Worm (Caenorhabditis elegans): Measurements from ENCODE around the gene nhr-88.

Gene nhr-88

DNA sequence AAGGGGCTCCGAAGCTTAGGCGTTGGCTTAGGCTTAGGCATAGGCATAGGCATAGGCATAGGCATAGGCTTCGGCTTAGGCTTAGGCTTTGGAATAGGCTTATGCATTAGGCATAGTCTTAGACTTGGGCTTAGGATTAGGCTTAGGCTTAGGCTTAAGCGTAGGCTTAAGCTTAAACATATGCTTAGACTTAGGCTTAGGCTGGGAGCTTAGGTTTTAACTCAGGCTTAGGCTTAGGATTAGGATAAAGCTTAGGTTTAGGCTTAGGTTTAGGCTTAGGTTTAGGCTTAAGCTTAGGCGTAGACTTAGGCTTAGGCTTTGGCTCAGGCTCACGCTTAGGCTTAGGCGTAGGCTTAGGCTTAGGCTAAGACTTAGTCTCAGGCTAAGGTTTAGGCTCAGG is 13.7 kb downstream of the nhr-88 start:
- no peak for TF ChIP-seq lin-13 (GFP tag; optimal IDR thresholded peaks at IDR 0.05)
- no peak for TF ChIP-seq dmd-4 (tag; optimal IDR thresholded peaks at IDR 0.05)
- no peak for TF ChIP-seq sem-4 (tag; optimal IDR thresholded peaks at IDR 0.05)
- no peak for TF ChIP-seq lin-11 (tag; optimal IDR thresholded peaks at IDR 0.05)
- TF ChIP-seq elt-1 (tag; optimal IDR thresholded peaks at IDR 0.05) = no peak
- TF ChIP-seq snpc-4 (tag; optimal IDR thresholded peaks at IDR 0.05) = no peak
- no peak for TF ChIP-seq ama-1 (optimal IDR thresholded peaks at IDR 0.05)
- no peak for TF ChIP-seq crh-2 (tag; optimal IDR thresholded peaks at IDR 0.05)
- no peak for TF ChIP-seq mdl-1 (tag; optimal IDR thresholded peaks at IDR 0.05)
- TF ChIP-seq lsy-2 (tag; optimal IDR thresholded peaks at IDR 0.05) = no peak
- TF ChIP-seq sma-3 (GFP tag; optimal IDR thresholded peaks at IDR 0.05) = no peak
- TF ChIP-seq nhr-129 (tag; optimal IDR thresholded peaks at IDR 0.05) = no peak
- no peak for TF ChIP-seq elt-3 (tag; optimal IDR thresholded peaks at IDR 0.05)
- TF ChIP-seq nhr-11 (tag; optimal IDR thresholded peaks at IDR 0.05) = no peak
- TF ChIP-seq peb-1 (tag; optimal IDR thresholded peaks at IDR 0.05) = no peak
- no peak for TF ChIP-seq unc-55 (GFP tag; optimal IDR thresholded peaks at IDR 0.05)

DNA sequence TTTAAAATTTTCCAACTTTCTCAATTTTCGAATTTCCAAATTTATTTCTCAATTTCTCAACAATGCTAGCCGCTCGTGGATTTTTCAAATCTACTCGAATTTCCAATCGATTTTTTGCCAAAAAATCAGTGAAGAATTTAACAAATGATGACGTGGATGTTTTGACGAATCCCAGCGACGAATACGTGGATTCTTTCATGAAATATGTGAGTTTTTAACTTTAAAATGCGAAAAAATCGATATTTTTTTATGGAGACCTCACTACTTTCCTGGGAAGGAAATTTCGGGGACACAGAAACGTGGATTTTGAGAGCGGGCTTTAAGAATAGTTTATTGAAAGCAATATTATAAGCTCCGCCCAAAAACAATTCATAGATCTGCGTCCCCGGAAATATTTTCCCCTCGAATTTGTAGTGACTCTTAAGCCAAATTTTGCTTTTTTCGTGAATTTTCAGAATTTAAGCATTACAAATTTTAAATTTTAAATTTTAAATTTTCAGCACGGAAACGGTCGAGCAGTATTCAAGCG is 15.2 kb downstream of the nhr-88 start, which contains the start of gene K08A2.2:
Gene K08A2.2 (plus strand): TSS at position 51 of the 529 bp plus-strand sequence.
- no peak for TF ChIP-seq sma-9 (GFP tag; optimal IDR thresholded peaks at IDR 0.05)
- TF ChIP-seq sma-9 (tag; optimal IDR thresholded peaks at IDR 0.05) = no peak
- TF ChIP-seq unc-55 (GFP tag; optimal IDR thresholded peaks at IDR 0.05) = peak; percentile 17

DNA sequence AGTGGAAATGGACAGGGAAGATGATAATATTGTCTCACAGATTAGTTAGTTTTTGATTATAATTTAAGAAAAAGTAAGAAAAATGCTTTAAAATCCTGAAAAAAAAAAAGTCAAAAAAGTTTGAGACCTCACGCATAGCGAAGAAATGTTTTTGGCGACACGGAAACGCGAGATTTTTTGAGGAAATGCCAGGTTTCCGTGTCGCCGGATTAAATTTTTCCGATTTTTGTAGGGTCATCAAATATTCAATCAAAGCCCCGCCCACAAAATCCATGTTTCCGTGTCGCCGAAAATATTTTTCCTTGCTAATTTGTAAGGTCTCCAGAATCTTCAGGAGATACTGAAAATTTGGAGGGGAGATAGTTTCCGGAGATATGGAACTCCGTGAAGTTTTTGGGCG is 15.9 kb downstream of the nhr-88 start:
- TF ChIP-seq elt-3 (tag; optimal IDR thresholded peaks at IDR 0.05) (no peak), unc-55 (GFP tag; optimal IDR thresholded peaks at IDR 0.05) (no peak), nhr-129 (tag; optimal IDR thresholded peaks at IDR 0.05) (no peak), gmeb-1 (tag; optimal IDR thresholded peaks at IDR 0.05) (no peak), fos-1 (tag; optimal IDR thresholded peaks at IDR 0.05) (no peak)

DNA sequence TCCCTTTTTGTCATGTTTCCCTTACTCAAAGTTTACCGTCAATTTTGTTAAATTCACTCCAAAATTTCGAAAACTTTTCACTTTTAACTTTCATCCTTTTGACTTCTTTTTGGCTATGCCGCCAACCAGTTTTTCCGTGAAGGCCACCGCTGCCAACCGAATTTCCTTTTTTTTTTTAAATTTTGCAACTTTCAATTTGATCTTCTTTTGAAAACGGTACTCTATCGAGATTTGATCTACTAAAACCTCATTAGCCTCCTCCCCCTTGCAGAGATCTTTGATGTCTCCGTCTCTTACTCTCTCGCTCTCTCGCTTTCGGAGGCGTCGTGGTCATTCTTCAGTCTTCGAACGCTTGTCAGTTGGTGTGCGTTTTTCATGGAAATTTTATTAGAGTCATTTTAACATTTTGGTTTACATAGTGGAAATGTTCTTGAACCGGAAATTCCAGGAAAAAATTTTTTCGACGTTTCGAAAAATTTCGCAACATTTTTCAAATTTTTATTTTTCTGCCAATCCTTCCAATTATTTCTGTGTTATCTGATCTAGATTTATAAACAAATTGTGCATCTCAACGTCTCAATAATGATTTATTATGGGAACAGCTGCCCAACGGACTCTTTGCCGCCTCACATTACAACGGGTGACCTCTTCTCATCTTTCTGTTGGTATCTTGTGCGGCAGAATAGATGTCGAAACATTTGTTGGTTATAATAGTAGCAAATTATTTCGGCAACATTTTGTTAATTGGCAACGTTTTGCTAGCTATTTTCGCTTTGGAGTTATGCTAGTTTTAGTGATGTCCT is 18.4 kb downstream of the nhr-88 start:
- TF ChIP-seq nhr-25 (tag; optimal IDR thresholded peaks at IDR 0.05) (peak; percentile 43), zag-1 (tag; optimal IDR thresholded peaks at IDR 0.05) (no peak), nhr-12 (tag; optimal IDR thresholded peaks at IDR 0.05) (no peak), mab-5 (tag; optimal IDR thresholded peaks at IDR 0.05) (peak; percentile 44), sma-9 (GFP tag; optimal IDR thresholded peaks at IDR 0.05) (peak; percentile 17), sma-9 (tag; optimal IDR thresholded peaks at IDR 0.05) (no peak), ceh-16 (tag; optimal IDR thresholded peaks at IDR 0.05) (peak; percentile 64), nhr-23 (tag; optimal IDR thresholded peaks at IDR 0.05) (no peak), lsy-2 (tag; optimal IDR thresholded peaks at IDR 0.05) (peak in 1 of 2 experiments; percentile 3), nhr-129 (tag; optimal IDR thresholded peaks at IDR 0.05) (peak; percentile 46), blmp-1 (tag; optimal IDR thresholded peaks at IDR 0.05; ENCODE audit: insufficient read depth) (peak; percentile 86), unc-55 (GFP tag; optimal IDR thresholded peaks at IDR 0.05) (peak; percentile 7), Y55F3AM.14 (GFP tag; optimal IDR thresholded peaks at IDR 0.05) (no peak)

DNA sequence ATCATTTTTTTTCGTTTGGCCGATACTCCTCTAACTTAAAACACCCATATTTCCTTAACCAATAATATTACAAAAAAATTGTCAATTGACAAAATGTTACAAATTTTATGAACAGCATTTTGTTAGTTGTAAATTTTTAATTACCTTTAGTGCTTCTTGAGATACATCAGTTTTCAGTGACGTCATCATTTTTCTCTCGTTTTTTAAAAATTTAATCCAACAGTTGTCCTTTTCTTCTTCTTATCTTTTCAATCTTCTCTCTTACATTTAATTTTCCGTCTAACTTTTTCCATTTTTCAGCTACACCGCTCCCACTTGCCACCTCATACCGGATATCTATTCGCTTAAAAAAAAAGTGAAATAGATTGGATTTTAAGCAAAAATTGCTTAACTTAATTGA is 20.3 kb downstream of the nhr-88 start, which contains the start of gene lido-8:
Gene lido-8 (plus strand): TSS at position 301 of the 400 bp plus-strand sequence.
- TF ChIP-seq nhr-12 (tag; optimal IDR thresholded peaks at IDR 0.05) = no peak
- no peak for TF ChIP-seq nhr-23 (tag; optimal IDR thresholded peaks at IDR 0.05)
- no peak for TF ChIP-seq blmp-1 (tag; optimal IDR thresholded peaks at IDR 0.05; ENCODE audit: insufficient read depth)
- TF ChIP-seq egl-27 (tag; optimal IDR thresholded peaks at IDR 0.05) = no peak
- no peak for TF ChIP-seq ztf-11 (tag; optimal IDR thresholded peaks at IDR 0.05)
- TF ChIP-seq mab-5 (tag; optimal IDR thresholded peaks at IDR 0.05) = no peak
- no peak for TF ChIP-seq nhr-21 (tag; optimal IDR thresholded peaks at IDR 0.05)
- no peak for TF ChIP-seq skn-1 (tag; optimal IDR thresholded peaks at IDR 0.05)
- no peak for TF ChIP-seq R02D3.7 (tag; optimal IDR thresholded peaks at IDR 0.05)
- TF ChIP-seq C34F6.9 (tag; optimal IDR thresholded peaks at IDR 0.05) = no peak
- no peak for TF ChIP-seq crh-2 (tag; optimal IDR thresholded peaks at IDR 0.05)
- no peak for TF ChIP-seq ceh-82 (tag; optimal IDR thresholded peaks at IDR 0.05)
- no peak for TF ChIP-seq elt-1 (tag; optimal IDR thresholded peaks at IDR 0.05)
- no peak for TF ChIP-seq dmd-4 (tag; optimal IDR thresholded peaks at IDR 0.05)
- no peak for TF ChIP-seq Y55F3AM.14 (GFP tag; optimal IDR thresholded peaks at IDR 0.05)
- no peak for TF ChIP-seq nhr-77 (tag; optimal IDR thresholded peaks at IDR 0.05)
- TF ChIP-seq ceh-16 (tag; optimal IDR thresholded peaks at IDR 0.05) = no peak
- no peak for TF ChIP-seq zag-1 (tag; optimal IDR thresholded peaks at IDR 0.05)
- no peak for TF ChIP-seq nhr-129 (tag; optimal IDR thresholded peaks at IDR 0.05)
- TF ChIP-seq mdl-1 (tag; optimal IDR thresholded peaks at IDR 0.05) = no peak

Measured in whole organism, L2 larva.